Worm (Caenorhabditis elegans) whole organism, L4 larva: ENCODE measurements around the gene F54D5.24.
A peak's percentile ranks its signal among the peaks of the same experiment; 100 is the strongest.

ENCODE experiments used
- F49E8.2 ChIP-seq: sonication (generic microtip); optimal IDR thresholded peaks from 2 replicates; lab custom pipeline; 2016; ENCODE audit warnings: missing compliant biosample characterization, mild to moderate bottlenecking, missing genetic modification characterization, borderline replicate concordance
- R02D3.7 ChIP-seq: fragments of 150-350 bp; sonication (generic microtip); optimal IDR thresholded peaks from 3 replicates; lab custom pipeline; 2014; ENCODE audit warnings: missing biosample characterization, missing genetic modification characterization
- T20F7.1 ChIP-seq: fragments of 200-800 bp; sonication (Bioruptor generic); optimal IDR thresholded peaks from 2 replicates; lab custom pipeline; 2018; ENCODE audit warnings: mild to moderate bottlenecking, missing genetic modification characterization, missing compliant biosample characterization
- Y105C5A.15 ChIP-seq: fragments of 200-800 bp; sonication (Bioruptor generic); IDR thresholded peaks from 2 replicates; pipeline ENCODE4 v1.3.6; 2022; ENCODE audit warnings: missing genetic modification characterization, missing compliant biosample characterization
- Y48G9A.11 ChIP-seq: fragments of 200-800 bp; sonication (Bioruptor generic); IDR thresholded peaks from 2 replicates; pipeline ENCODE4 v1.3.6; 2022; ENCODE audit warnings: missing genetic modification reagents, missing genetic modification characterization, missing compliant biosample characterization
- Y5F2A.4 ChIP-seq: fragments of 200-800 bp; sonication (Bioruptor generic); optimal IDR thresholded peaks from 2 replicates; lab custom pipeline; 2018; ENCODE audit warnings: mild to moderate bottlenecking, missing genetic modification characterization, missing compliant biosample characterization
- ZK337.2 ChIP-seq: fragments of 200-800 bp; sonication (Bioruptor generic); IDR thresholded peaks from 2 replicates; pipeline ENCODE4 v1.3.6; 2022; ENCODE audit warnings: missing genetic modification reagents, missing genetic modification characterization, missing compliant biosample characterization
- aha-1 ChIP-seq: fragments of 150-350 bp; peaks from one replicate; lab custom pipeline; 2014; ENCODE audit warnings: missing biosample characterization, missing genetic modification characterization
- ama-1 ChIP-seq: fragments of 150-350 bp; optimal IDR thresholded peaks from 2 replicates; lab custom pipeline; 2014; ENCODE audit warnings: inconsistent platforms, mixed read lengths
- arid-1 ChIP-seq: fragments of 200-800 bp; sonication (Bioruptor generic); conservative IDR thresholded peaks from 2 replicates; pipeline ENCODE4 v1.3.6; 2022; ENCODE audit warnings: missing genetic modification reagents, missing genetic modification characterization, missing compliant biosample characterization
- attf-4 ChIP-seq: sonication (generic microtip); optimal IDR thresholded peaks from 3 replicates; lab custom pipeline; 2017; ENCODE audit warnings: missing biosample characterization, missing genetic modification characterization
- ceh-62 ChIP-seq: sonication (generic microtip); optimal IDR thresholded peaks from 2 replicates; lab custom pipeline; 2017; ENCODE audit warnings: missing biosample characterization, missing genetic modification characterization
- ces-1 ChIP-seq: fragments of 150-350 bp; sonication (generic microtip); optimal IDR thresholded peaks from 4 replicates; lab custom pipeline; 2014; ENCODE audit warnings: missing biosample characterization, missing genetic modification reagents, missing genetic modification characterization
- cey-2 ChIP-seq: sonication (generic microtip); optimal IDR thresholded peaks from 3 replicates; lab custom pipeline; 2017; ENCODE audit warnings: missing genetic modification characterization, mild to moderate bottlenecking, missing compliant biosample characterization, antibody characterized with exemption, borderline replicate concordance; ENCODE audit not compliant: insufficient read depth
- ctbp-1 ChIP-seq: fragments of 200-800 bp; sonication (Bioruptor generic); IDR thresholded peaks from 2 replicates; pipeline ENCODE4 v1.3.6; 2022; ENCODE audit warnings: missing genetic modification reagents, missing genetic modification characterization, missing compliant biosample characterization
- daf-16 ChIP-seq, 3 experiments: sonication (generic microtip); optimal IDR thresholded peaks; 2 replicates each; lab custom pipeline; 2016 to 2017; ENCODE audit warnings: missing genetic modification characterization in 3 of 3, missing genetic modification reagents in 3 of 3, mild to moderate bottlenecking in 2 of 3, missing compliant biosample characterization in 2 of 3, missing biosample characterization in 1 of 3, moderate library complexity in 1 of 3
- daf-19 ChIP-seq: fragments of 200-800 bp; sonication (Bioruptor generic); conservative IDR thresholded peaks from 2 replicates; pipeline ENCODE4 v1.3.6; 2022; ENCODE audit warnings: missing genetic modification characterization, missing compliant biosample characterization
- dmd-8 ChIP-seq: fragments of 200-800 bp; sonication (Bioruptor generic); IDR thresholded peaks from 2 replicates; pipeline ENCODE4 v1.3.6; 2022; ENCODE audit warnings: missing genetic modification characterization, missing compliant biosample characterization
- dmd-9 ChIP-seq: fragments of 200-800 bp; sonication (Bioruptor generic); IDR thresholded peaks from 2 replicates; pipeline ENCODE4 v1.3.6; 2022; ENCODE audit warnings: missing genetic modification reagents, missing genetic modification characterization, missing compliant biosample characterization
- egl-27 ChIP-seq: sonication (generic microtip); optimal IDR thresholded peaks from 3 replicates; lab custom pipeline; 2017; ENCODE audit warnings: missing biosample characterization, missing genetic modification reagents, missing genetic modification characterization
- hlh-11 ChIP-seq: fragments of 200-800 bp; sonication (Bioruptor generic); optimal IDR thresholded peaks from 2 replicates; lab custom pipeline; 2018; ENCODE audit warnings: mild to moderate bottlenecking, missing genetic modification characterization, missing compliant biosample characterization
- hlh-30 ChIP-seq: sonication (generic microtip); optimal IDR thresholded peaks from 2 replicates; lab custom pipeline; 2017; ENCODE audit warnings: antibody characterized with exemption, mild to moderate bottlenecking, missing genetic modification characterization, missing compliant biosample characterization; ENCODE audit not compliant: insufficient read depth
- hmg-1.1 ChIP-seq: fragments of 200-800 bp; sonication (Bioruptor generic); IDR thresholded peaks from 2 replicates; pipeline ENCODE4 v1.3.6; 2022; ENCODE audit warnings: missing genetic modification reagents, missing genetic modification characterization, missing compliant biosample characterization
- lim-7 ChIP-seq: fragments of 200-800 bp; sonication (Bioruptor generic); IDR thresholded peaks from 2 replicates; pipeline ENCODE4 v1.3.6; 2022; ENCODE audit warnings: missing genetic modification characterization, missing compliant biosample characterization
- lin-1 ChIP-seq: fragments of 200-800 bp; sonication (Bioruptor generic); IDR thresholded peaks from 2 replicates; pipeline ENCODE4 v1.3.6; 2022; ENCODE audit warnings: missing genetic modification reagents, missing genetic modification characterization, missing compliant biosample characterization
- lin-29 ChIP-seq: fragments of 200-800 bp; sonication (Bioruptor generic); IDR thresholded peaks from 2 replicates; pipeline ENCODE4 v1.3.6; 2022; ENCODE audit warnings: missing genetic modification reagents, missing genetic modification characterization, missing compliant biosample characterization
- lin-38 ChIP-seq: fragments of 200-800 bp; sonication (Bioruptor generic); IDR thresholded peaks from 2 replicates; pipeline ENCODE4 v1.3.6; 2022; ENCODE audit warnings: missing genetic modification reagents, missing genetic modification characterization, missing compliant biosample characterization
- lin-39 ChIP-seq: fragments of 150-350 bp; optimal IDR thresholded peaks from 2 replicates; lab custom pipeline; 2014; ENCODE audit warnings: missing biosample characterization, missing genetic modification reagents, missing genetic modification characterization
- mdl-1 ChIP-seq, 2 experiments: fragments of 150-350 bp in 1 of 2; sonication (generic microtip) in 1 of 2; optimal IDR thresholded peaks; 2 replicates each; lab custom pipeline; 2014 to 2017; ENCODE audit warnings: missing biosample characterization in 2 of 2, missing genetic modification characterization in 2 of 2
- mdt-29 ChIP-seq: fragments of 200-800 bp; sonication (Bioruptor generic); IDR thresholded peaks from 2 replicates; pipeline ENCODE4 v1.3.6; 2022; ENCODE audit warnings: missing genetic modification reagents, missing genetic modification characterization, missing compliant biosample characterization
- mep-1 ChIP-seq: fragments of 150-350 bp; sonication (generic microtip); optimal IDR thresholded peaks from 3 replicates; lab custom pipeline; 2014; ENCODE audit warnings: missing biosample characterization, missing genetic modification characterization
- mes-2 ChIP-seq: sonication (generic microtip); optimal IDR thresholded peaks from 2 replicates; lab custom pipeline; 2016; ENCODE audit warnings: missing genotype, mild to moderate bottlenecking, missing genetic modification characterization, missing compliant biosample characterization; ENCODE audit not compliant: poor library complexity, severe bottlenecking
- mxl-2 ChIP-seq: fragments of 200-800 bp; sonication (Bioruptor generic); conservative IDR thresholded peaks from 2 replicates; pipeline ENCODE4 v1.3.6; 2022; ENCODE audit warnings: missing genetic modification reagents, missing genetic modification characterization, missing compliant biosample characterization
- nhr-25 ChIP-seq: sonication (generic microtip); optimal IDR thresholded peaks from 2 replicates; lab custom pipeline; 2017; ENCODE audit warnings: missing genetic modification characterization, mild to moderate bottlenecking, missing compliant biosample characterization, antibody characterized with exemption, moderate library complexity, borderline replicate concordance; ENCODE audit not compliant: insufficient read depth
- nhr-28 ChIP-seq: fragments of 150-350 bp; optimal IDR thresholded peaks from 2 replicates; lab custom pipeline; 2014; ENCODE audit warnings: missing biosample characterization, missing genetic modification characterization
- nhr-48 ChIP-seq: sonication (generic microtip); optimal IDR thresholded peaks from 2 replicates; lab custom pipeline; 2016; ENCODE audit warnings: mild to moderate bottlenecking, missing genetic modification characterization, missing compliant biosample characterization
- nhr-6 ChIP-seq: fragments of 150-350 bp; optimal IDR thresholded peaks from 2 replicates; lab custom pipeline; 2014; ENCODE audit warnings: missing biosample characterization, missing genetic modification characterization
- nhr-76 ChIP-seq: fragments of 150-350 bp; optimal IDR thresholded peaks from 2 replicates; lab custom pipeline; 2014; ENCODE audit warnings: missing biosample characterization, missing genetic modification characterization
- nhr-77 ChIP-seq: fragments of 150-350 bp; optimal IDR thresholded peaks from 2 replicates; lab custom pipeline; 2014; ENCODE audit warnings: missing biosample characterization, missing genetic modification characterization
- skn-1 ChIP-seq: fragments of 150-350 bp; optimal IDR thresholded peaks from 2 replicates; lab custom pipeline; 2014; ENCODE audit warnings: missing biosample characterization, missing genetic modification characterization
- snpc-1.2 ChIP-seq: fragments of 200-800 bp; sonication (Bioruptor generic); IDR thresholded peaks from 2 replicates; pipeline ENCODE4 v1.3.6; 2022; ENCODE audit warnings: missing genetic modification reagents, missing genetic modification characterization, missing compliant biosample characterization
- snpc-4 ChIP-seq: fragments of 150-350 bp; optimal IDR thresholded peaks from 2 replicates; lab custom pipeline; 2014; ENCODE audit warnings: missing biosample characterization, missing genetic modification characterization
- spr-1 ChIP-seq: sonication (generic microtip); optimal IDR thresholded peaks from 2 replicates; lab custom pipeline; 2016; ENCODE audit warnings: mild to moderate bottlenecking, missing genetic modification characterization, missing compliant biosample characterization
- spr-3 ChIP-seq: fragments of 200-800 bp; sonication (Bioruptor generic); optimal IDR thresholded peaks from 2 replicates; lab custom pipeline; 2018; ENCODE audit warnings: mild to moderate bottlenecking, missing genetic modification characterization, missing compliant biosample characterization
- unc-130 ChIP-seq: sonication (generic microtip); optimal IDR thresholded peaks from 2 replicates; lab custom pipeline; 2016; ENCODE audit warnings: missing genetic modification reagents, missing genetic modification characterization, missing compliant biosample characterization
- unc-62 ChIP-seq, 3 experiments: fragments of 150-350 bp in 1 of 3; sonication (generic microtip); optimal IDR thresholded peaks in 2 of 3; peaks in 1 of 3; 1 replicate in 1 of 3; 2 replicates in 2 of 3; lab custom pipeline; 2014 to 2017; ENCODE audit warnings: missing biosample characterization in 3 of 3, missing genetic modification characterization in 3 of 3, missing genetic modification reagents in 3 of 3, missing genotype in 1 of 3
- vab-7 ChIP-seq: fragments of 200-800 bp; sonication (Bioruptor generic); IDR thresholded peaks from 2 replicates; pipeline ENCODE4 v1.3.6; 2022; ENCODE audit warnings: missing genetic modification reagents, missing genetic modification characterization, missing compliant biosample characterization

Gene F54D5.24

ce11 chrII:11577397-11577796 lies 21.6 kb downstream of the F54D5.24 start, which contains the start of gene pcs-1 (continued):
- TF ChIP-seq lin-1 (GFP tag; lab: Robert Waterston, UW), result no peak
- no peak for TF ChIP-seq mxl-2
- TF ChIP-seq nhr-77, result no peak
- TF ChIP-seq spr-1 (tag; lab: Kevin White, UChicago), result no peak
- no peak for TF ChIP-seq mep-1 (tag; lab: Kevin White, UChicago)
- TF ChIP-seq hlh-11, result no peak
- no peak for TF ChIP-seq nhr-25 (tag; lab: Kevin White, UChicago)
- no peak for TF ChIP-seq T20F7.1 (GFP tag; lab: Kevin White, UChicago)
- TF ChIP-seq ceh-62 (tag; lab: Kevin White, UChicago), result no peak
- TF ChIP-seq, all 104 proteins: peak for 4

DNA sequence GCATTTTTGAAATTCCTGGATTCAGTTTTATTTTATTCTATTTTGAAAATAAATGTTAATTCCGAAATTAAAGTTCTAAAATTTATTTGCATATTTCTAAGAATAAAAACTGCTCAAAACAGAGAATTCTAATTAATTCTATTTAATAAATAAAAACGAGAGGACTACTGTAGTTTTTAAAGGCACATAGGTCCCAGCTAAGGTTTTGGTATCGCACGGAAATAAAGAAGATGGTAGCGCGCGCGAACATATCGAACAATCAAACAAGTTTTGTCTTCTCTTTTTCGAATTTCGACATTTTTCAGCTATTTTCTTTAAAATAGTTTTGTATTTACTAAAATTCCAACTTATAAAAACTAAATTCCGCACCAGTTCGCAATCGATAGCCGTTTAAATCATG lies 22.1 kb downstream of the F54D5.24 start:
- TF ChIP-seq ces-1 (no peak), snpc-1.2 (GFP tag; lab: Robert Waterston, UW) (no peak), lin-1 (GFP tag; lab: Robert Waterston, UW) (no peak), F49E8.2 (peak; percentile 56), Y5F2A.4 (no peak), unc-62 (GFP tag; optimal IDR thresholded peaks at IDR 0.05 in 1 of 2; lab: Kevin White, UChicago) (no peak), unc-62 (tag; optimal IDR thresholded peaks at IDR 0.05; lab: Kevin White, UChicago) (no peak), nhr-76 (tag; lab: Kevin White, UChicago) (no peak), lin-38 (GFP tag; lab: Robert Waterston, UW) (peak; percentile 69), dmd-8 (GFP tag; lab: Robert Waterston, UW) (no peak), nhr-25 (tag; lab: Kevin White, UChicago) (no peak), unc-130 (GFP tag; lab: Kevin White, UChicago) (peak; percentile 72), cey-2 (tag; lab: Kevin White, UChicago) (no peak), ctbp-1 (GFP tag; lab: Robert Waterston, UW) (no peak), Y48G9A.11 (GFP tag; lab: Robert Waterston, UW) (0 out of 2 replicates have a peak, but pooled peaks have one; percentile 61), nhr-6 (no peak), aha-1 (tag; lab: Kevin White, UChicago) (no peak), hlh-30 (tag; lab: Kevin White, UChicago) (no peak), daf-19 (GFP tag; lab: Robert Waterston, UW) (no peak), ama-1 (no peak), attf-4 (no peak)

DNA sequence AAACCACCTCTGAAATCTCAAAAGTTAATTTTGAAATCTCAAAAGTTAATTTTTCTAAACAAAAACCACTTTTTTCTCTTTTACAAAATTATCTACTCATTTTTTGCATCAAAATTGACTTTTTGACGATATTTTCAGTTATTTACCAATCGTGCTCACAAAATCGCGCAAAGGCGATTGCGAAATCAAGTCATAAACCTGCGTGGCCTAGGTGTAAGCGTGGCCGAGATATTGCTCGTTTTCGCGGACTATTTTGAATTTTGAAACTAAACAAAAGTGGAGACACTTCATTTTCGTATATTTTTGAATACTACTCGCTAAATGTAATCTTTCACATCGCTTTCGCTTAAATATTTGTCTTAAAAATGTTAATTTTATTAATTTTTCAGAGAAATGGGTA lies 22.6 kb downstream of the F54D5.24 start, which contains the start of gene smc-6:
smc-6 (plus strand) TSS at position 390 of the 400 bp plus-strand sequence.
- no peak for TF ChIP-seq ceh-62 (tag; lab: Kevin White, UChicago)
- TF ChIP-seq hmg-1.1 (GFP tag; lab: Robert Waterston, UW), result peak; percentile 40; the same call in 1 of the 2 replicates
- TF ChIP-seq daf-16 (GFP tag; optimal IDR thresholded peaks at IDR 0.05; lab: Kevin White, UChicago), result no peak
- TF ChIP-seq daf-16 (tag; optimal IDR thresholded peaks at IDR 0.05; lab: Kevin White, UChicago), result peak; percentile 16
- TF ChIP-seq egl-27, result no peak
- TF ChIP-seq Y105C5A.15 (GFP tag; lab: Robert Waterston, UW), result no peak
- no peak for TF ChIP-seq snpc-1.2 (GFP tag; lab: Robert Waterston, UW)
- TF ChIP-seq lin-39, result no peak
- TF ChIP-seq mdt-29 (GFP tag; lab: Robert Waterston, UW), result no peak
- TF ChIP-seq dmd-9 (GFP tag; lab: Robert Waterston, UW), result no peak
- TF ChIP-seq lim-7 (GFP tag; lab: Robert Waterston, UW), result no peak
- TF ChIP-seq snpc-4 (tag; lab: Kevin White, UChicago), result no peak
- no peak for TF ChIP-seq ZK337.2 (GFP tag; lab: Robert Waterston, UW)
- peak; percentile 83 for TF ChIP-seq mes-2 (tag; lab: Kevin White, UChicago)
- no peak for TF ChIP-seq vab-7 (GFP tag; lab: Robert Waterston, UW)
- no peak for TF ChIP-seq lin-29 (GFP tag; lab: Robert Waterston, UW)
- no peak for TF ChIP-seq mdl-1 (tag; optimal IDR thresholded peaks at IDR 0.05; lab: Kevin White, UChicago)
- TF ChIP-seq skn-1 (tag; lab: Kevin White, UChicago), result no peak
- no peak for TF ChIP-seq arid-1 (GFP tag; lab: Robert Waterston, UW)
- peak; percentile 13 for TF ChIP-seq nhr-28 (tag; lab: Kevin White, UChicago)
- TF ChIP-seq nhr-6, result no peak
- TF ChIP-seq nhr-48 (tag; lab: Kevin White, UChicago), result no peak
- TF ChIP-seq R02D3.7 (tag; lab: Kevin White, UChicago), result no peak
- TF ChIP-seq Y5F2A.4, result no peak
- TF ChIP-seq ces-1, result no peak
- no peak for TF ChIP-seq spr-3 (GFP tag; lab: Kevin White, UChicago)
